Worm (Caenorhabditis elegans) whole organism, L1 larva: ENCODE measurements around the gene srh-95.

ENCODE experiments used
- C04F5.9 ChIP-seq: sonication (generic microtip); optimal IDR thresholded peaks from 2 replicates; lab custom pipeline; 2016; ENCODE audit warnings: missing genetic modification characterization, missing compliant biosample characterization
- C34B4.2 ChIP-seq: sonication (generic microtip); optimal IDR thresholded peaks from 2 replicates; lab custom pipeline; 2017; ENCODE audit warnings: mild to moderate bottlenecking, missing genetic modification characterization, missing compliant biosample characterization
- aha-1 ChIP-seq: fragments of 150-350 bp; optimal IDR thresholded peaks from 2 replicates; lab custom pipeline; 2014; ENCODE audit warnings: missing biosample characterization, missing genetic modification characterization
- aly-2 ChIP-seq: fragments of 150-350 bp; optimal IDR thresholded peaks from 2 replicates; lab custom pipeline; 2014; ENCODE audit warnings: missing biosample characterization, missing genetic modification characterization
- ama-1 ChIP-seq: fragments of 150-350 bp; optimal IDR thresholded peaks from 2 replicates; lab custom pipeline; 2014
- blmp-1 ChIP-seq: fragments of 150-350 bp; optimal IDR thresholded peaks from 2 replicates; lab custom pipeline; 2014; ENCODE audit warnings: missing biosample characterization, missing genetic modification characterization
- ceh-88 ChIP-seq: fragments of 200-800 bp; sonication (Bioruptor generic); IDR thresholded peaks from 2 replicates; pipeline ENCODE4 v1.3.6; 2022; ENCODE audit warnings: missing genetic modification characterization, missing compliant biosample characterization
- dsc-1 ChIP-seq: sonication (generic microtip); optimal IDR thresholded peaks from 2 replicates; lab custom pipeline; 2016; ENCODE audit warnings: mild to moderate bottlenecking, missing genetic modification characterization, missing compliant biosample characterization
- egl-13 ChIP-seq: sonication (generic microtip); optimal IDR thresholded peaks from 2 replicates; lab custom pipeline; 2016; ENCODE audit warnings: missing genotype, missing genetic modification reagents, missing genetic modification characterization, missing compliant biosample characterization
- elt-2 ChIP-seq: sonication (generic microtip); optimal IDR thresholded peaks from 2 replicates; lab custom pipeline; 2016; ENCODE audit warnings: missing genetic modification characterization, mild to moderate bottlenecking, inconsistent platforms, missing compliant biosample characterization, missing genetic modification reagents
- elt-3 ChIP-seq, 6 experiments: fragments of 150-350 bp in 1 of 6; sonication (generic microtip); optimal IDR thresholded peaks; 2 replicates each; lab custom pipeline; 2017 to 2018; ENCODE audit warnings: missing biosample characterization in 6 of 6, missing genetic modification characterization in 6 of 6, inconsistent platforms in 1 of 6
- ets-5 ChIP-seq: fragments of 200-800 bp; sonication (Bioruptor generic); IDR thresholded peaks from 2 replicates; pipeline ENCODE4 v1.3.6; 2022; ENCODE audit warnings: missing genetic modification characterization, missing compliant biosample characterization
- fkh-10 ChIP-seq: sonication (generic microtip); optimal IDR thresholded peaks from 2 replicates; lab custom pipeline; 2017; ENCODE audit warnings: missing biosample characterization, missing genetic modification reagents, missing genetic modification characterization
- fkh-4 ChIP-seq: sonication (generic microtip); optimal IDR thresholded peaks from 2 replicates; lab custom pipeline; 2016; ENCODE audit warnings: missing compliant biosample characterization, missing genetic modification characterization, borderline replicate concordance
- hlh-17 ChIP-seq: fragments of 200-800 bp; sonication (Bioruptor generic); optimal IDR thresholded peaks from 2 replicates; lab custom pipeline; 2018; ENCODE audit warnings: missing genetic modification characterization, mild to moderate bottlenecking, missing compliant biosample characterization, moderate library complexity, borderline replicate concordance
- hpl-2 ChIP-seq: fragments of 150-350 bp; optimal IDR thresholded peaks from 2 replicates; lab custom pipeline; 2014; ENCODE audit warnings: missing biosample characterization, missing genetic modification reagents, missing genetic modification characterization
- irx-1 ChIP-seq: sonication (generic microtip); optimal IDR thresholded peaks from 2 replicates; lab custom pipeline; 2016; ENCODE audit warnings: missing genetic modification characterization, missing compliant biosample characterization
- jun-1 ChIP-seq: fragments of 150-350 bp; optimal IDR thresholded peaks from 2 replicates; lab custom pipeline; 2014; ENCODE audit warnings: missing biosample characterization, missing genetic modification reagents, missing genetic modification characterization
- lin-15B ChIP-seq: fragments of 150-350 bp; sonication (generic microtip); optimal IDR thresholded peaks from 3 replicates; lab custom pipeline; 2014; ENCODE audit warnings: missing biosample characterization, missing genetic modification characterization
- lin-35 ChIP-seq, 2 experiments: fragments of 150-350 bp; optimal IDR thresholded peaks; 2 replicates each; lab custom pipeline; 2014; ENCODE audit warnings: missing biosample characterization in 2 of 2, missing genetic modification characterization in 2 of 2, missing genetic modification reagents in 2 of 2
- lsy-2 ChIP-seq, 2 experiments: fragments of 150-350 bp; optimal IDR thresholded peaks; 2 replicates each; lab custom pipeline; 2014; ENCODE audit warnings: missing biosample characterization in 2 of 2, missing genetic modification characterization in 2 of 2
- mdl-1 ChIP-seq, 2 experiments: fragments of 150-350 bp; optimal IDR thresholded peaks; 2 replicates each; lab custom pipeline; 2014 to 2017; ENCODE audit warnings: missing biosample characterization in 2 of 2, missing genetic modification characterization in 2 of 2, inconsistent platforms in 1 of 2
- mep-1 ChIP-seq: fragments of 150-350 bp; optimal IDR thresholded peaks from 2 replicates; lab custom pipeline; 2014; ENCODE audit warnings: missing biosample characterization, missing genetic modification characterization
- nhr-11 ChIP-seq: fragments of 150-350 bp; optimal IDR thresholded peaks from 2 replicates; lab custom pipeline; 2014; ENCODE audit warnings: missing biosample characterization, missing genetic modification characterization
- nhr-12 ChIP-seq: sonication (generic microtip); optimal IDR thresholded peaks from 2 replicates; lab custom pipeline; 2017; ENCODE audit warnings: missing biosample characterization, missing genetic modification characterization
- nhr-20 ChIP-seq: sonication (generic microtip); optimal IDR thresholded peaks from 2 replicates; lab custom pipeline; 2016; ENCODE audit warnings: mild to moderate bottlenecking, missing genetic modification characterization, missing compliant biosample characterization
- nhr-71 ChIP-seq: sonication (generic microtip); optimal IDR thresholded peaks from 2 replicates; lab custom pipeline; 2016; ENCODE audit warnings: mild to moderate bottlenecking, missing genetic modification characterization, moderate library complexity, missing compliant biosample characterization
- nhr-77 ChIP-seq: fragments of 150-350 bp; optimal IDR thresholded peaks from 2 replicates; lab custom pipeline; 2014; ENCODE audit warnings: missing biosample characterization, missing genetic modification characterization
- nhr-90 ChIP-seq: sonication (generic microtip); optimal IDR thresholded peaks from 2 replicates; lab custom pipeline; 2016; ENCODE audit warnings: mild to moderate bottlenecking, missing genetic modification characterization, missing compliant biosample characterization; ENCODE audit not compliant: poor library complexity
- pqm-1 ChIP-seq: sonication (generic microtip); optimal IDR thresholded peaks from 3 replicates; lab custom pipeline; 2017; ENCODE audit warnings: missing biosample characterization, missing genetic modification characterization
- sox-4 ChIP-seq: sonication (generic microtip); optimal IDR thresholded peaks from 2 replicates; lab custom pipeline; 2016; ENCODE audit warnings: missing genetic modification characterization, missing compliant biosample characterization
- sptf-1 ChIP-seq: fragments of 150-350 bp; optimal IDR thresholded peaks from 2 replicates; lab custom pipeline; 2014; ENCODE audit warnings: missing biosample characterization, missing genetic modification characterization
- swsn-7 ChIP-seq: sonication (generic microtip); optimal IDR thresholded peaks from 2 replicates; lab custom pipeline; 2016; ENCODE audit warnings: missing genetic modification characterization, missing compliant biosample characterization
- tbx-2 ChIP-seq: sonication (generic microtip); optimal IDR thresholded peaks from 2 replicates; lab custom pipeline; 2016; ENCODE audit warnings: missing genetic modification characterization, missing compliant biosample characterization
- unc-130 ChIP-seq: fragments of 150-350 bp; optimal IDR thresholded peaks from 2 replicates; lab custom pipeline; 2017; ENCODE audit warnings: missing biosample characterization, missing genetic modification characterization, inconsistent platforms
- xbp-1 ChIP-seq: sonication (generic microtip); optimal IDR thresholded peaks from 2 replicates; lab custom pipeline; 2016; ENCODE audit warnings: missing genetic modification characterization, missing compliant biosample characterization
- zag-1 ChIP-seq: fragments of 150-350 bp; optimal IDR thresholded peaks from 2 replicates; lab custom pipeline; 2014; ENCODE audit warnings: missing biosample characterization, missing genetic modification characterization
- ztf-11 ChIP-seq, 2 experiments: sonication (generic microtip); optimal IDR thresholded peaks; 2 replicates each; lab custom pipeline; 2016 to 2017; ENCODE audit warnings: missing genetic modification characterization in 2 of 2, missing biosample characterization in 1 of 2, missing compliant biosample characterization in 1 of 2

srh-95 gene

ce11 chrV:16269556-16269955, 22.9 kb downstream of the srh-95 start, which contains the start of the genes fbxa-2 and T13F3.8:
fbxa-2 (minus strand) TSS chrV:16269656.
T13F3.8 (plus strand) TSS chrV:16269800.
- TF ChIP-seq lin-35 (GFP tag; optimal IDR thresholded peaks at IDR 0.05; lab: Kevin White, UChicago) (no peak), sptf-1 (tag; lab: Kevin White, UChicago) (no peak), nhr-90 (no peak), C04F5.9 (tag; lab: Kevin White, UChicago) (no peak), egl-13 (no peak), aly-2 (tag; lab: Kevin White, UChicago) (no peak), ceh-88 (no peak), aha-1 (tag; lab: Kevin White, UChicago) (no peak), nhr-12 (no peak), ets-5 (GFP tag; lab: Robert Waterston, UW) (no peak), dsc-1 (tag; lab: Kevin White, UChicago) (no peak)

- TF ChIP-seq dsc-1 (tag; lab: Kevin White, UChicago), result no peak
- no peak for TF ChIP-seq elt-3 (tag; optimal IDR thresholded peaks at IDR 0.05; lab: Kevin White, UChicago)
- no peak for TF ChIP-seq xbp-1 (tag; lab: Kevin White, UChicago)
- TF ChIP-seq fkh-10 (GFP tag; lab: Kevin White, UChicago), result no peak
- no peak for TF ChIP-seq hlh-17 (GFP tag; lab: Kevin White, UChicago)
- TF ChIP-seq unc-130 (tag; lab: Kevin White, UChicago), result no peak
- TF ChIP-seq C04F5.9 (tag; lab: Kevin White, UChicago), result no peak
- TF ChIP-seq ztf-11 (tag; optimal IDR thresholded peaks at IDR 0.05; lab: Kevin White, UChicago), result no peak
- TF ChIP-seq lin-35 (GFP tag; optimal IDR thresholded peaks at IDR 0.05; lab: Kevin White, UChicago), result no peak
- TF ChIP-seq irx-1 (tag; lab: Kevin White, UChicago), result no peak
- no peak for TF ChIP-seq elt-2 (tag; lab: Kevin White, UChicago)
- no peak for TF ChIP-seq blmp-1 (tag; lab: Kevin White, UChicago)
- TF ChIP-seq zag-1 (tag; lab: Kevin White, UChicago), result no peak
- TF ChIP-seq aha-1 (tag; lab: Kevin White, UChicago), result no peak
- TF ChIP-seq mep-1 (tag; lab: Kevin White, UChicago), result no peak
- no peak for TF ChIP-seq tbx-2 (tag; lab: Kevin White, UChicago)
- no peak for TF ChIP-seq pqm-1 (tag; lab: Kevin White, UChicago)
- TF ChIP-seq nhr-11 (tag; lab: Kevin White, UChicago), result no peak
- TF ChIP-seq, all 84 proteins: peak for 0
Measured at ce11 chrV:16271121-16271520, 24.4 kb downstream of the srh-95 start, which contains the start of gene T13F3.6. T13F3.6 (minus strand) TSS chrV:16271221.

- TF ChIP-seq C34B4.2 (tag; lab: Kevin White, UChicago) (no peak), lin-15B (tag; lab: Kevin White, UChicago) (no peak), nhr-20 (tag; lab: Kevin White, UChicago) (no peak), nhr-12 (no peak), nhr-77 (no peak), zag-1 (tag; lab: Kevin White, UChicago) (no peak), jun-1 (no peak), aha-1 (tag; lab: Kevin White, UChicago) (no peak), ama-1 (lab: Kevin White, UChicago) (no peak), hpl-2 (GFP tag; lab: Kevin White, UChicago) (no peak), blmp-1 (tag; lab: Kevin White, UChicago) (no peak), fkh-4 (tag; lab: Kevin White, UChicago) (no peak), hlh-17 (GFP tag; lab: Kevin White, UChicago) (no peak), lin-35 (GFP tag; optimal IDR thresholded peaks at IDR 0.05; lab: Kevin White, UChicago) (no peak), swsn-7 (tag; lab: Kevin White, UChicago) (no peak), mdl-1 (tag; optimal IDR thresholded peaks at IDR 0.05; lab: Kevin White, UChicago) (no peak), nhr-71 (tag; lab: Kevin White, UChicago) (no peak), lsy-2 (tag; optimal IDR thresholded peaks at IDR 0.05; lab: Kevin White, UChicago) (no peak), sox-4 (tag; lab: Kevin White, UChicago) (no peak)
Measured at ce11 chrV:16275347-16275746, 28.7 kb downstream of the srh-95 start, which contains the start of gene pacl-1. pacl-1 (minus strand) TSS chrV:16275447.
